Fruit fly (Drosophila melanogaster) whole organism, prepupa: ENCODE measurements around the gene CG7368.

Experiments
- Blimp-1 ChIP-seq: fragments of 200-800 bp; sonication (Bioruptor generic); optimal IDR thresholded peaks from 3 replicates; lab custom pipeline; 2017; ENCODE audit warnings: missing biosample characterization, missing genetic modification characterization, mild to moderate bottlenecking, moderate library complexity, missing genetic modification reagents
- CG11762 ChIP-seq: fragments of 200-800 bp; sonication (Bioruptor generic); optimal IDR thresholded peaks from 3 replicates; lab custom pipeline; 2016; ENCODE audit warnings: missing biosample characterization, missing genetic modification characterization; ENCODE audit not compliant: insufficient read depth
- CG11902 ChIP-seq: fragments of 200-800 bp; sonication (Bioruptor generic); optimal IDR thresholded peaks from 3 replicates; lab custom pipeline; 2016; ENCODE audit warnings: missing biosample characterization, missing genetic modification characterization
- Eip75B ChIP-seq: fragments of 200-800 bp; sonication (Bioruptor generic); optimal IDR thresholded peaks from 3 replicates; lab custom pipeline; 2016; ENCODE audit warnings: missing biosample characterization, missing genetic modification characterization
- Lpt ChIP-seq: fragments of 200-800 bp; sonication (Bioruptor generic); optimal IDR thresholded peaks from 3 replicates; lab custom pipeline; 2016; ENCODE audit warnings: missing biosample characterization, missing genetic modification characterization
- OdsH ChIP-seq: fragments of 200-800 bp; sonication (Bioruptor generic); optimal IDR thresholded peaks from 3 replicates; lab custom pipeline; 2016; ENCODE audit warnings: missing biosample characterization, missing genetic modification characterization
- Sox102F ChIP-seq: fragments of 200-800 bp; sonication (Bioruptor generic); optimal IDR thresholded peaks from 2 replicates; lab custom pipeline; 2016; ENCODE audit warnings: missing biosample characterization, mild to moderate bottlenecking, missing genetic modification characterization
- Sox14 ChIP-seq: fragments of 200-800 bp; sonication (Bioruptor generic); optimal IDR thresholded peaks from 3 replicates; lab custom pipeline; 2016; ENCODE audit warnings: missing biosample characterization, missing genetic modification characterization
- pdm3 ChIP-seq: fragments of 200-800 bp; sonication (Bioruptor generic); optimal IDR thresholded peaks from 3 replicates; lab custom pipeline; 2016; ENCODE audit warnings: missing biosample characterization, missing genetic modification characterization
- salr ChIP-seq, 2 experiments: fragments of 200-800 bp; sonication (Bioruptor generic); optimal IDR thresholded peaks; 3 replicates each; lab custom pipeline; 2016 to 2018; ENCODE audit warnings: missing biosample characterization in 2 of 2, missing genetic modification characterization in 2 of 2, mild to moderate bottlenecking in 1 of 2
- ss ChIP-seq, 2 experiments: fragments of 200-800 bp; sonication (Bioruptor generic); optimal IDR thresholded peaks; 2 replicates in 1 of 2; 3 replicates in 1 of 2; lab custom pipeline; 2017 to 2018; ENCODE audit warnings: mild to moderate bottlenecking in 2 of 2, missing biosample characterization in 2 of 2, missing genetic modification characterization in 2 of 2, moderate library complexity in 1 of 2

- TF ChIP-seq CG11902 (GFP tag; lab: Kevin White, UChicago) (no peak), ss (GFP tag; optimal IDR thresholded peaks at IDR 0.05; lab: Kevin White, UChicago) (no peak), pdm3 (no peak), CG11762 (GFP tag; lab: Kevin White, UChicago) (no peak), salr (GFP tag; optimal IDR thresholded peaks at IDR 0.05; lab: Kevin White, UChicago) (no peak), OdsH (GFP tag; lab: Kevin White, UChicago) (no peak), Sox14 (GFP tag; lab: Kevin White, UChicago) (no peak), Sox102F (GFP tag; lab: Kevin White, UChicago) (no peak), Blimp-1 (no peak), Lpt (GFP tag; lab: Kevin White, UChicago) (no peak), Eip75B (no peak)
Observed at dm6 chr3L:11579919-11580318, 17.1 kb upstream of the CG7368 start, which contains the start of gene CG43390.
